Worm (Caenorhabditis elegans) whole organism, young adult: Measurements from ENCODE around the gene scd-1.

Source experiments
- B0035.1 ChIP-seq: sonication (generic microtip); optimal IDR thresholded peaks from 2 replicates; lab custom pipeline; 2016; ENCODE audit warnings: missing genetic modification characterization, mild to moderate bottlenecking, missing compliant biosample characterization, missing genotype, missing genetic modification reagents
- B0261.1 ChIP-seq: sonication (generic microtip); optimal IDR thresholded peaks from 2 replicates; lab custom pipeline; 2016; ENCODE audit warnings: mild to moderate bottlenecking, missing genetic modification characterization, moderate library complexity, missing compliant biosample characterization
- C17E4.6 ChIP-seq: fragments of 200-800 bp; sonication (Bioruptor generic); IDR thresholded peaks from 2 replicates; pipeline ENCODE4 v1.3.6; 2022; ENCODE audit warnings: missing genetic modification reagents, missing genetic modification characterization, missing compliant biosample characterization
- F10E7.11 ChIP-seq: sonication (generic microtip); optimal IDR thresholded peaks from 2 replicates; lab custom pipeline; 2017; ENCODE audit warnings: mild to moderate bottlenecking, missing genetic modification characterization, moderate library complexity, missing compliant biosample characterization
- F23B12.7 ChIP-seq: sonication (generic microtip); optimal IDR thresholded peaks from 2 replicates; lab custom pipeline; 2017; ENCODE audit warnings: missing genetic modification characterization, mild to moderate bottlenecking, missing compliant biosample characterization, antibody characterized with exemption, moderate library complexity; ENCODE audit not compliant: insufficient read depth
- F37B4.10 ChIP-seq: fragments of 200-800 bp; sonication (Bioruptor generic); IDR thresholded peaks from 2 replicates; pipeline ENCODE4 v1.3.6; 2022; ENCODE audit warnings: missing genetic modification characterization, missing compliant biosample characterization
- F52B5.7 ChIP-seq: sonication (generic microtip); optimal IDR thresholded peaks from 2 replicates; lab custom pipeline; 2016; ENCODE audit warnings: mild to moderate bottlenecking, missing genetic modification characterization, missing compliant biosample characterization
- F57A8.1 ChIP-seq: fragments of 200-800 bp; sonication (Bioruptor generic); optimal IDR thresholded peaks from 2 replicates; lab custom pipeline; 2018; ENCODE audit warnings: mild to moderate bottlenecking, missing genetic modification characterization, moderate library complexity, missing compliant biosample characterization
- ZK185.1 ChIP-seq: sonication (generic microtip); optimal IDR thresholded peaks from 2 replicates; lab custom pipeline; 2016; ENCODE audit warnings: mild to moderate bottlenecking, missing genetic modification characterization, missing compliant biosample characterization; ENCODE audit not compliant: poor library complexity, severe bottlenecking
- attf-3 ChIP-seq: fragments of 200-800 bp; sonication (Bioruptor generic); conservative IDR thresholded peaks from 2 replicates; pipeline ENCODE4 v1.3.6; 2022; ENCODE audit warnings: missing genetic modification reagents, missing genetic modification characterization, missing compliant biosample characterization
- cebp-1 ChIP-seq, 2 experiments: fragments of 200-800 bp in 1 of 2; sonication (Bioruptor generic) in 1 of 2; sonication (generic microtip) in 1 of 2; IDR thresholded peaks in 1 of 2; optimal IDR thresholded peaks in 1 of 2; 2 replicates each; pipeline versions ENCODE4 v1.3.6 to Lab custom; 2017 to 2022; ENCODE audit warnings: missing compliant biosample characterization in 2 of 2, missing genetic modification characterization in 2 of 2, mild to moderate bottlenecking in 1 of 2, missing genetic modification reagents in 1 of 2, moderate library complexity in 1 of 2
- dpff-1 ChIP-seq: sonication (generic microtip); optimal IDR thresholded peaks from 2 replicates; lab custom pipeline; 2017; ENCODE audit warnings: mild to moderate bottlenecking, missing genetic modification characterization, missing compliant biosample characterization
- egrh-3 ChIP-seq: fragments of 200-800 bp; sonication (Bioruptor generic); IDR thresholded peaks from 2 replicates; pipeline ENCODE4 v1.3.6; 2022; ENCODE audit warnings: missing genetic modification reagents, missing genetic modification characterization, missing compliant biosample characterization
- ets-4 ChIP-seq: fragments of 200-800 bp; sonication (Bioruptor generic); optimal IDR thresholded peaks from 2 replicates; lab custom pipeline; 2018; ENCODE audit warnings: mild to moderate bottlenecking, missing genetic modification characterization, missing compliant biosample characterization
- hlh-12 ChIP-seq: sonication (generic microtip); optimal IDR thresholded peaks from 2 replicates; lab custom pipeline; 2016; ENCODE audit warnings: missing genetic modification characterization, missing compliant biosample characterization
- hmg-20 ChIP-seq: fragments of 200-800 bp; sonication (Bioruptor generic); IDR thresholded peaks from 2 replicates; pipeline ENCODE4 v1.3.6; 2022; ENCODE audit warnings: missing genetic modification reagents, missing genetic modification characterization, missing compliant biosample characterization
- let-526 ChIP-seq: fragments of 200-800 bp; sonication (Bioruptor generic); IDR thresholded peaks from 2 replicates; pipeline ENCODE4 v1.3.6; 2022; ENCODE audit warnings: missing genetic modification reagents, missing genetic modification characterization, missing compliant biosample characterization
- lin-54 ChIP-seq: fragments of 200-800 bp; sonication (Bioruptor generic); optimal IDR thresholded peaks from 2 replicates; lab custom pipeline; 2018; ENCODE audit warnings: mild to moderate bottlenecking, missing genetic modification characterization, missing compliant biosample characterization
- lsy-27 ChIP-seq: sonication (generic microtip); optimal IDR thresholded peaks from 2 replicates; lab custom pipeline; 2017; ENCODE audit warnings: missing genetic modification characterization, mild to moderate bottlenecking, missing compliant biosample characterization, antibody characterized with exemption, missing genotype, borderline replicate concordance; ENCODE audit not compliant: insufficient read depth
- madf-10 ChIP-seq: sonication (generic microtip); optimal IDR thresholded peaks from 2 replicates; lab custom pipeline; 2016; ENCODE audit warnings: mild to moderate bottlenecking, missing genetic modification characterization, missing compliant biosample characterization
- madf-6 ChIP-seq: fragments of 200-800 bp; sonication (Bioruptor generic); IDR thresholded peaks from 2 replicates; pipeline ENCODE4 v1.3.6; 2022; ENCODE audit warnings: missing genetic modification reagents, missing genetic modification characterization, missing compliant biosample characterization
- mcd-1 ChIP-seq: fragments of 200-800 bp; sonication (Bioruptor generic); IDR thresholded peaks from 2 replicates; pipeline ENCODE4 v1.3.6; 2022; ENCODE audit warnings: missing genetic modification reagents, missing genetic modification characterization, missing compliant biosample characterization
- nfya-1 ChIP-seq: sonication (generic microtip); optimal IDR thresholded peaks from 2 replicates; lab custom pipeline; 2017; ENCODE audit warnings: antibody characterized with exemption, missing compliant biosample characterization, missing genetic modification characterization, borderline replicate concordance; ENCODE audit not compliant: insufficient read depth
- nfyb-1 ChIP-seq: fragments of 200-800 bp; sonication (Bioruptor generic); IDR thresholded peaks from 2 replicates; pipeline ENCODE4 v1.3.6; 2022; ENCODE audit warnings: missing genetic modification reagents, missing genetic modification characterization, missing compliant biosample characterization
- nhr-80 ChIP-seq: sonication (generic microtip); optimal IDR thresholded peaks from 2 replicates; lab custom pipeline; 2016; ENCODE audit warnings: missing genetic modification characterization, missing compliant biosample characterization
- pha-4 ChIP-seq: fragments of 150-350 bp; sonication (generic microtip); optimal IDR thresholded peaks from 2 replicates; lab custom pipeline; 2014; ENCODE audit warnings: missing biosample characterization, missing genetic modification reagents, missing genetic modification characterization
- rec-8 ChIP-seq, 2 experiments: sonication (generic microtip); optimal IDR thresholded peaks; 2 replicates each; lab custom pipeline; 2016; ENCODE audit warnings: mild to moderate bottlenecking in 2 of 2, missing genetic modification characterization in 2 of 2, missing genetic modification reagents in 2 of 2, missing genotype in 2 of 2, missing biosample characterization in 1 of 2, missing compliant biosample characterization in 1 of 2, moderate library complexity in 1 of 2
- snpc-3.4 ChIP-seq: sonication (generic microtip); optimal IDR thresholded peaks from 2 replicates; lab custom pipeline; 2017; ENCODE audit warnings: missing genetic modification characterization, mild to moderate bottlenecking, missing compliant biosample characterization, antibody characterized with exemption, moderate library complexity, missing genotype, missing genetic modification reagents
- tbp1 ChIP-seq: fragments of 200-800 bp; sonication (Bioruptor generic); optimal IDR thresholded peaks from 2 replicates; lab custom pipeline; 2018; ENCODE audit warnings: mild to moderate bottlenecking, missing genetic modification characterization, missing compliant biosample characterization
- tbx-9 ChIP-seq: sonication (generic microtip); optimal IDR thresholded peaks from 2 replicates; lab custom pipeline; 2016; ENCODE audit warnings: borderline replicate concordance, missing genetic modification characterization, inconsistent platforms, missing compliant biosample characterization
- unc-130 ChIP-seq: sonication (generic microtip); optimal IDR thresholded peaks from 2 replicates; lab custom pipeline; 2016; ENCODE audit warnings: missing genetic modification reagents, missing genetic modification characterization, missing compliant biosample characterization
- unc-62 ChIP-seq: fragments of 150-350 bp; optimal IDR thresholded peaks from 2 replicates; lab custom pipeline; 2014; ENCODE audit warnings: missing biosample characterization, missing genetic modification reagents, missing genetic modification characterization
- ztf-22 ChIP-seq: fragments of 200-800 bp; sonication (Bioruptor generic); optimal IDR thresholded peaks from 2 replicates; lab custom pipeline; 2018; ENCODE audit warnings: mild to moderate bottlenecking, missing genetic modification characterization, moderate library complexity, missing compliant biosample characterization
- ztf-28 ChIP-seq: fragments of 200-800 bp; sonication (Bioruptor generic); IDR thresholded peaks from 2 replicates; pipeline ENCODE4 v1.3.6; 2022; ENCODE audit warnings: missing genetic modification reagents, missing genetic modification characterization, missing compliant biosample characterization
- ztf-3 ChIP-seq: fragments of 200-800 bp; sonication (Bioruptor generic); optimal IDR thresholded peaks from 2 replicates; lab custom pipeline; 2018; ENCODE audit warnings: mild to moderate bottlenecking, missing genetic modification characterization, missing compliant biosample characterization
- ztf-6 ChIP-seq: fragments of 200-800 bp; sonication (Bioruptor generic); IDR thresholded peaks from 2 replicates; pipeline ENCODE4 v1.3.6; 2022; ENCODE audit warnings: missing genetic modification reagents, missing genetic modification characterization, missing compliant biosample characterization

scd-1 gene

DNA sequence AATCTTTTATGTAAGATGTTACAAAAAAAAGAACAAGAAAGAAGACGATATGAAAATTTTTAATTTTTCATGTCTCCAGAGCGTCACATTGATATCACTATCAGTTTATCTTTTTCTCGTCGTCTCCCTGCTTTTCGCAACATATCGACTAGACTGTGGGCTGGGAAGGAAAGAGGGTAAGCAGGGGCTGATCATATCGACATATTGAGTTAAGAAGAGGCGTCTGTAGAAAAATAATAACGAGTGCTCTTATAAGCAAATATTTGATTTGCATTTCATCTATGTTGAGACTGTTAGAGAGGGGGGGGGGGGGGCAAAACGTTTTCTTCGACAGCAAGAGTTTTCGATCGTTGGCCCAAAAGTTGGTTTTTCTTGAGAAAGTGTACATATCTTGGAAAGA, 6.6 kb downstream of the scd-1 start:
- no peak for TF ChIP-seq lsy-27 (tag; lab: Kevin White, UChicago)
- TF ChIP-seq cebp-1 (GFP tag; IDR thresholded peaks at IDR 0.05; lab: Robert Waterston, UW), result peak; percentile 39; the same call in 1 of the 2 replicates
- TF ChIP-seq cebp-1 (tag; optimal IDR thresholded peaks at IDR 0.05; lab: Kevin White, UChicago), result peak; percentile 33

DNA sequence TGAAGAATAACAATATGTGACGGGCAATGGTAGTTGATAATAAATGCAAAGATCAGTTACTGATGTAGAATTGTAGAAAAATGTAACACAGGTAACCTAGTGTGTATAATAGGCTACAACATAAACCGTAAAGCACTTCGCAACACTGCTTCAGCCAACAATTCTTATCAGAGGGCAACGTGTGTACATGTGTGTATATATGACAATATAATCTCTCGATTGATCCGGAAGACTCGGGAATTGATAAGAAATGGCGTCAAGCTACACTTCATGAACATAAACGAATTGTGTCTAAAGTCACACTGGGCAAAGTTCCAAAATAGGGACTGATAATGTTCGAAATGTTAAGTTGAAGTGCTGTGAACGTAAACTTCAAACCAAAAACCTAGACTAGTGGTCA, 7.1 kb downstream of the scd-1 start:
- TF ChIP-seq ztf-6 (GFP tag; lab: Robert Waterston, UW) (no peak), lin-54 (GFP tag; lab: Kevin White, UChicago) (no peak), unc-62 (GFP tag; lab: Kevin White, UChicago) (peak; percentile 3), ztf-28 (GFP tag; lab: Robert Waterston, UW) (no peak), F52B5.7 (tag; lab: Kevin White, UChicago) (no peak), hlh-12 (tag; lab: Kevin White, UChicago) (no peak), hmg-20 (GFP tag; lab: Robert Waterston, UW) (no peak), nhr-80 (peak; percentile 15), nfyb-1 (GFP tag; lab: Robert Waterston, UW) (no peak), B0261.1 (tag; lab: Kevin White, UChicago) (no peak), rec-8 (tag; optimal IDR thresholded peaks at IDR 0.05; lab: Kevin White, UChicago) (no peak), ZK185.1 (tag; lab: Kevin White, UChicago) (no peak), ztf-3 (GFP tag; lab: Kevin White, UChicago) (no peak), pha-4 (tag; lab: Kevin White, UChicago) (peak; percentile 23), ztf-22 (GFP tag; lab: Kevin White, UChicago) (no peak), C17E4.6 (GFP tag; lab: Robert Waterston, UW) (no peak), snpc-3.4 (tag; lab: Kevin White, UChicago) (no peak), F37B4.10 (GFP tag; lab: Robert Waterston, UW) (no peak), tbp1 (GFP tag; lab: Kevin White, UChicago) (peak; percentile 0), let-526 (GFP tag; lab: Robert Waterston, UW) (no peak), B0035.1 (tag; lab: Kevin White, UChicago) (no peak), cebp-1 (GFP tag; IDR thresholded peaks at IDR 0.05; lab: Robert Waterston, UW) (peak; percentile 38; the same call in 1 of the 2 replicates), cebp-1 (tag; optimal IDR thresholded peaks at IDR 0.05; lab: Kevin White, UChicago) (no peak), attf-3 (GFP tag; lab: Robert Waterston, UW) (no peak), madf-6 (GFP tag; lab: Robert Waterston, UW) (no peak), unc-130 (no peak), nfya-1 (tag; lab: Kevin White, UChicago) (no peak), F10E7.11 (tag; lab: Kevin White, UChicago) (no peak), dpff-1 (tag; lab: Kevin White, UChicago) (no peak), F23B12.7 (tag; lab: Kevin White, UChicago) (no peak), egrh-3 (GFP tag; lab: Robert Waterston, UW) (no peak), mcd-1 (no peak), tbx-9 (no peak), madf-10 (tag; lab: Kevin White, UChicago) (no peak), ets-4 (GFP tag; lab: Kevin White, UChicago) (peak; percentile 70), F57A8.1 (GFP tag; lab: Kevin White, UChicago) (no peak)
